Fruit fly (Drosophila melanogaster) whole organism, embryonic: Measurements from ENCODE around the gene CG11178.
A peak's percentile ranks its signal among the peaks of the same experiment; 100 is the strongest.

ENCODE experiments used
- Bgb ChIP-seq: fragments of 200-800 bp; sonication (Bioruptor generic); IDR thresholded peaks from 2 replicates; pipeline ENCODE4 v1.3.6; 2022; ENCODE audit warnings: missing biosample characterization, missing genetic modification characterization; ENCODE audit not compliant: partially characterized antibody
- C15 ChIP-seq: fragments of 200-800 bp; sonication (Bioruptor generic); IDR thresholded peaks from 3 replicates; pipeline ENCODE4 v1.3.6; 2022; ENCODE audit warnings: missing biosample characterization, missing genetic modification characterization
- CG13123 ChIP-seq: fragments of 200-800 bp; sonication (Bioruptor generic); optimal IDR thresholded peaks from 2 replicates; lab custom pipeline; 2016; ENCODE audit warnings: missing biosample characterization, missing genetic modification characterization
- CG14965 ChIP-seq: fragments of 200-800 bp; sonication (Bioruptor generic); optimal IDR thresholded peaks from 2 replicates; lab custom pipeline; 2016; ENCODE audit warnings: missing biosample characterization, missing genetic modification characterization, borderline replicate concordance
- CG1603 ChIP-seq: fragments of 200-800 bp; sonication (Bioruptor generic); optimal IDR thresholded peaks from 2 replicates; lab custom pipeline; 2019; ENCODE audit warnings: missing biosample characterization, mild to moderate bottlenecking, missing genetic modification characterization, moderate library complexity
- CG1832 ChIP-seq: fragments of 200-800 bp; sonication (Bioruptor generic); optimal IDR thresholded peaks from 2 replicates; lab custom pipeline; 2017; ENCODE audit warnings: missing biosample characterization, mild to moderate bottlenecking, missing genetic modification characterization, inconsistent platforms
- CG2712 ChIP-seq: fragments of 200-800 bp; optimal IDR thresholded peaks from 3 replicates; lab custom pipeline; 2019; ENCODE audit warnings: missing biosample characterization, mild to moderate bottlenecking, missing genetic modification characterization, moderate library complexity
- CG31224 ChIP-seq: fragments of 200-800 bp; sonication (Bioruptor generic); IDR thresholded peaks from 2 replicates; pipeline ENCODE4 v1.3.6; 2022; ENCODE audit warnings: missing biosample characterization, missing genetic modification characterization
- CG33213 ChIP-seq: fragments of 200-800 bp; sonication (Bioruptor generic); optimal IDR thresholded peaks from 3 replicates; lab custom pipeline; 2016; ENCODE audit warnings: missing biosample characterization, missing genetic modification characterization
- CG3847 ChIP-seq: fragments of 200-800 bp; sonication (Bioruptor generic); IDR thresholded peaks from 2 replicates; pipeline ENCODE4 v1.3.6; 2022; ENCODE audit warnings: missing biosample characterization, missing genetic modification characterization
- CG42726 ChIP-seq: fragments of 200-800 bp; sonication (Bioruptor generic); IDR thresholded peaks from 2 replicates; pipeline ENCODE4 v1.3.6; 2022; ENCODE audit warnings: missing biosample characterization, missing genetic modification characterization; ENCODE audit not compliant: partially characterized antibody
- CG43689 ChIP-seq: fragments of 200-800 bp; sonication (Bioruptor generic); IDR thresholded peaks from 2 replicates; pipeline ENCODE4 v1.3.6; 2022; ENCODE audit warnings: missing biosample characterization, missing genetic modification characterization
- CG4404 ChIP-seq: fragments of 200-800 bp; sonication (Bioruptor generic); IDR thresholded peaks from 2 replicates; pipeline ENCODE4 v1.3.6; 2022; ENCODE audit warnings: missing biosample characterization, missing genetic modification characterization
- CG4424 ChIP-seq: fragments of 200-800 bp; sonication (Bioruptor generic); optimal IDR thresholded peaks from 3 replicates; lab custom pipeline; 2016; ENCODE audit warnings: missing biosample characterization, missing genetic modification characterization
- CG4820 ChIP-seq: fragments of 200-800 bp; sonication (Bioruptor generic); optimal IDR thresholded peaks from 3 replicates; lab custom pipeline; 2016; ENCODE audit warnings: missing biosample characterization, missing genetic modification characterization
- CG6683 ChIP-seq: fragments of 200-800 bp; sonication (Bioruptor generic); optimal IDR thresholded peaks from 2 replicates; lab custom pipeline; 2017; ENCODE audit warnings: missing biosample characterization, mild to moderate bottlenecking, missing genetic modification characterization, missing genetic modification reagents
- CG6765 ChIP-seq: fragments of 200-800 bp; sonication (Bioruptor generic); optimal IDR thresholded peaks from 3 replicates; lab custom pipeline; 2017; ENCODE audit warnings: missing biosample characterization, mild to moderate bottlenecking, missing genetic modification characterization
- CG6791 ChIP-seq: fragments of 200-800 bp; sonication (Bioruptor generic); IDR thresholded peaks from 3 replicates; pipeline ENCODE4 v1.3.6; 2022; ENCODE audit warnings: missing biosample characterization, missing genetic modification characterization; ENCODE audit not compliant: partially characterized antibody
- CG7987 ChIP-seq: fragments of 200-800 bp; sonication (Bioruptor generic); optimal IDR thresholded peaks from 2 replicates; lab custom pipeline; 2018; ENCODE audit warnings: missing biosample characterization, mild to moderate bottlenecking, missing genetic modification characterization, moderate library complexity
- CkIIα-i1 ChIP-seq: fragments of 200-800 bp; sonication (Bioruptor generic); IDR thresholded peaks from 2 replicates; pipeline ENCODE4 v1.3.6; 2022; ENCODE audit warnings: missing biosample characterization, missing genetic modification characterization
- Dad ChIP-seq: fragments of 200-800 bp; sonication (Bioruptor generic); optimal IDR thresholded peaks from 3 replicates; lab custom pipeline; 2016; ENCODE audit warnings: missing biosample characterization, missing genetic modification characterization
- Doc2 ChIP-seq: fragments of 200-800 bp; sonication (Bioruptor generic); IDR thresholded peaks from 2 replicates; pipeline ENCODE4 v1.3.6; 2022; ENCODE audit warnings: missing biosample characterization, missing genetic modification characterization
- E2f2 ChIP-seq: fragments of 200-800 bp; sonication (Bioruptor generic); IDR thresholded peaks from 2 replicates; pipeline ENCODE4 v1.3.6; 2022; ENCODE audit warnings: missing biosample characterization, missing genetic modification characterization
- Fer3 ChIP-seq: fragments of 200-800 bp; sonication (Bioruptor generic); optimal IDR thresholded peaks from 2 replicates; lab custom pipeline; 2018; ENCODE audit warnings: missing biosample characterization, mild to moderate bottlenecking, missing genetic modification characterization, moderate library complexity
- H15 ChIP-seq: fragments of 200-800 bp; sonication (Bioruptor generic); IDR thresholded peaks from 3 replicates; pipeline ENCODE4 v1.3.6; 2022; ENCODE audit warnings: missing biosample characterization, missing genetic modification characterization
- HLH4C ChIP-seq: fragments of 200-800 bp; sonication (Bioruptor generic); IDR thresholded peaks from 3 replicates; pipeline ENCODE4 v1.3.6; 2022; ENCODE audit warnings: missing biosample characterization, missing genetic modification characterization; ENCODE audit not compliant: partially characterized antibody
- Hmr ChIP-seq: fragments of 200-800 bp; sonication (Bioruptor generic); optimal IDR thresholded peaks from 3 replicates; lab custom pipeline; 2017; ENCODE audit warnings: mild to moderate bottlenecking, missing biosample characterization, missing genetic modification reagents, missing genetic modification characterization
- Jarid2 ChIP-seq: fragments of 200-800 bp; sonication (Bioruptor generic); optimal IDR thresholded peaks from 3 replicates; lab custom pipeline; 2017; ENCODE audit warnings: mild to moderate bottlenecking, missing biosample characterization, missing genetic modification reagents, missing genetic modification characterization
- Lpt ChIP-seq: fragments of >200 bp; optimal IDR thresholded peaks from 2 replicates; lab custom pipeline; 2018; ENCODE audit warnings: missing biosample characterization, missing genetic modification characterization
- Max ChIP-seq: fragments of 200-800 bp; sonication (Bioruptor generic); optimal IDR thresholded peaks from 2 replicates; lab custom pipeline; 2016; ENCODE audit warnings: missing biosample characterization, mild to moderate bottlenecking, missing genetic modification characterization
- Pdp1 ChIP-seq, 2 experiments: fragments of 200-800 bp; sonication (Bioruptor generic); optimal IDR thresholded peaks; 3 replicates each; lab custom pipeline; 2016; ENCODE audit warnings: missing biosample characterization in 2 of 2, missing genetic modification characterization in 2 of 2, mild to moderate bottlenecking in 1 of 2, moderate library complexity in 1 of 2
- Ravus ChIP-seq: fragments of 200-800 bp; sonication (Bioruptor generic); IDR thresholded peaks from 2 replicates; pipeline ENCODE4 v1.3.6; 2022; ENCODE audit warnings: missing biosample characterization, missing genetic modification characterization
- Sry-β ChIP-seq: fragments of 200-800 bp; sonication (Bioruptor generic); optimal IDR thresholded peaks from 2 replicates; lab custom pipeline; 2018; ENCODE audit warnings: missing biosample characterization, mild to moderate bottlenecking, missing genetic modification characterization, moderate library complexity
- Trl ChIP-seq, 3 experiments: fragments of >200 bp in 2 of 3; fragments of 200-800 bp in 1 of 3; sonication (Bioruptor generic) in 1 of 3; optimal IDR thresholded peaks; 2 replicates in 1 of 3; 3 replicates in 2 of 3; lab custom pipeline; 2016 to 2017; ENCODE audit warnings: missing biosample characterization in 1 of 3, missing genetic modification characterization in 1 of 3
- ash1 ChIP-seq: fragments of 200-800 bp; sonication (Bioruptor generic); optimal IDR thresholded peaks from 2 replicates; lab custom pipeline; 2018; ENCODE audit warnings: missing biosample characterization, mild to moderate bottlenecking, missing genetic modification characterization
- bbx ChIP-seq: fragments of 200-800 bp; sonication (Bioruptor generic); IDR thresholded peaks from 2 replicates; pipeline ENCODE4 v1.3.6; 2022; ENCODE audit warnings: missing biosample characterization, missing genetic modification characterization; ENCODE audit not compliant: partially characterized antibody
- chinmo ChIP-seq: fragments of 200-800 bp; sonication (Bioruptor generic); IDR thresholded peaks from 4 replicates; pipeline ENCODE4 v1.3.6; 2022; ENCODE audit warnings: missing biosample characterization, missing genetic modification characterization; ENCODE audit not compliant: partially characterized antibody
- chm ChIP-seq: fragments of 200-800 bp; sonication (Bioruptor generic); IDR thresholded peaks from 2 replicates; pipeline ENCODE4 v1.3.6; 2022; ENCODE audit warnings: missing biosample characterization, missing genetic modification characterization
- esg ChIP-seq: fragments of 200-800 bp; sonication (Bioruptor generic); conservative IDR thresholded peaks from 2 replicates; pipeline ENCODE4 v1.3.6; 2022; ENCODE audit warnings: missing biosample characterization, missing genetic modification characterization
- fd102C ChIP-seq: fragments of 200-800 bp; sonication (Bioruptor generic); optimal IDR thresholded peaks from 2 replicates; lab custom pipeline; 2018; ENCODE audit warnings: missing biosample characterization, mild to moderate bottlenecking, missing genetic modification characterization, moderate library complexity
- grau ChIP-seq: fragments of 200-800 bp; optimal IDR thresholded peaks from 3 replicates; lab custom pipeline; 2019; ENCODE audit warnings: missing biosample characterization, mild to moderate bottlenecking, missing genetic modification characterization, moderate library complexity
- kay ChIP-seq: fragments of 200-800 bp; sonication (Bioruptor generic); optimal IDR thresholded peaks from 2 replicates; lab custom pipeline; 2016; ENCODE audit warnings: missing biosample characterization, missing genetic modification characterization
- luna ChIP-seq: fragments of 200-800 bp; sonication (Bioruptor generic); optimal IDR thresholded peaks from 2 replicates; lab custom pipeline; 2016; ENCODE audit warnings: missing biosample characterization, missing genetic modification characterization
- onecut ChIP-seq: fragments of 200-800 bp; sonication (Bioruptor generic); IDR thresholded peaks from 2 replicates; pipeline ENCODE4 v1.3.6; 2022; ENCODE audit warnings: missing biosample characterization, missing genetic modification characterization
- pnt ChIP-seq: fragments of 200-800 bp; sonication (Bioruptor generic); optimal IDR thresholded peaks from 3 replicates; lab custom pipeline; 2016; ENCODE audit warnings: missing biosample characterization, missing genetic modification characterization
- repo ChIP-seq: fragments of 200-800 bp; sonication (Bioruptor generic); optimal IDR thresholded peaks from 2 replicates; lab custom pipeline; 2016; ENCODE audit warnings: missing biosample characterization, missing genetic modification characterization
- sd ChIP-seq: fragments of 200-800 bp; sonication (Bioruptor generic); optimal IDR thresholded peaks from 3 replicates; lab custom pipeline; 2018; ENCODE audit warnings: missing biosample characterization, mild to moderate bottlenecking, missing genetic modification characterization, moderate library complexity
- shn ChIP-seq: fragments of 200-800 bp; sonication (Bioruptor generic); optimal IDR thresholded peaks from 3 replicates; lab custom pipeline; 2016; ENCODE audit warnings: missing biosample characterization, missing genetic modification characterization
- sim ChIP-seq: fragments of 200-800 bp; sonication (Bioruptor generic); IDR thresholded peaks from 2 replicates; pipeline ENCODE4 v1.3.6; 2022; ENCODE audit warnings: missing biosample characterization, missing genetic modification characterization
- sug ChIP-seq: fragments of 200-800 bp; optimal IDR thresholded peaks from 2 replicates; lab custom pipeline; 2019; ENCODE audit warnings: missing biosample characterization, mild to moderate bottlenecking, missing genetic modification characterization, moderate library complexity

The CG11178 gene

dm6 chrX:13639998-13640691, 34.7 kb downstream of the CG11178 start (continued):
- TF ChIP-seq esg (GFP tag; lab: Robert Waterston, UW) (peak; percentile 98), CG43689 (GFP tag; lab: Robert Waterston, UW) (peak; percentile 98), pnt (peak; percentile 99), CG4424 (GFP tag; lab: Kevin White, UChicago) (peak; percentile 99), luna (peak; percentile 96), Jarid2 (GFP tag; lab: Kevin White, UChicago) (peak; percentile 93), Fer3 (tag; lab: Kevin White, UChicago) (peak; percentile 99), CG6683 (GFP tag; lab: Kevin White, UChicago) (peak; percentile 97), Dad (GFP tag; lab: Kevin White, UChicago) (peak; percentile 98), sd (tag; lab: Kevin White, UChicago) (peak; percentile 98), CG14965 (GFP tag; lab: Kevin White, UChicago) (peak; percentile 91), CG33213 (GFP tag; lab: Kevin White, UChicago) (peak; percentile 99), CG2712 (tag; lab: Kevin White, UChicago) (peak; percentile 99), fd102C (GFP tag; lab: Kevin White, UChicago) (peak; percentile 76), CG3847 (GFP tag; lab: Robert Waterston, UW) (peak; percentile 99), shn (GFP tag; lab: Kevin White, UChicago) (peak; percentile 98), CG4404 (GFP tag; lab: Robert Waterston, UW) (peak; percentile 96), CG6765 (peak; percentile 96), CG7987 (peak; percentile 96), CG1603 (tag; lab: Kevin White, UChicago) (peak; percentile 99), Sry-β (peak; percentile 72), grau (tag; lab: Kevin White, UChicago) (peak; percentile 98), Ravus (peak; percentile 98), Pdp1 (GFP tag; optimal IDR thresholded peaks at IDR 0.05; lab: Kevin White, UChicago) (peak; percentile 98 to 99), onecut (GFP tag; lab: Robert Waterston, UW) (peak; percentile 98), CG1832 (GFP tag; lab: Kevin White, UChicago) (no peak), repo (GFP tag; lab: Kevin White, UChicago) (peak; percentile 98), CG31224 (peak; percentile 96), Lpt (GFP tag; lab: Kevin White, UChicago) (no peak), Hmr (GFP tag; lab: Kevin White, UChicago) (peak; percentile 99), Bgb (GFP tag; lab: Robert Waterston, UW) (peak; percentile 66), H15 (GFP tag; lab: Robert Waterston, UW) (peak; percentile 99), CkIIα-i1 (peak; percentile 96), C15 (GFP tag; lab: Robert Waterston, UW) (peak; percentile 98), Doc2 (GFP tag; lab: Robert Waterston, UW) (peak; percentile 96), CG13123 (GFP tag; lab: Kevin White, UChicago) (peak; percentile 97), CG4820 (GFP tag; lab: Kevin White, UChicago) (peak; percentile 98), Max (peak; percentile 98), sim (GFP tag; lab: Robert Waterston, UW) (peak; percentile 98), kay (peak; percentile 97)

- TF ChIP-seq E2f2 (GFP tag; lab: Robert Waterston, UW) (0 out of 2 replicates have a peak, but pooled peaks have one; percentile 0), chm (no peak), CG42726 (GFP tag; lab: Robert Waterston, UW) (0 out of 2 replicates have a peak, but pooled peaks have one; percentile 1), bbx (GFP tag; lab: Robert Waterston, UW) (0 out of 2 replicates have a peak, but pooled peaks have one; percentile 23), CG6791 (GFP tag; lab: Robert Waterston, UW) (0 out of 3 replicates have a peak, but pooled peaks have one; percentile 3), HLH4C (0 out of 3 replicates have a peak, but pooled peaks have one; percentile 5), ash1 (GFP tag; lab: Kevin White, UChicago) (no peak), Trl (optimal IDR thresholded peaks at IDR 0.05; lab: Kevin White, UChicago) (peak in 1 of 2 experiments; percentile 42), Trl (GFP tag; optimal IDR thresholded peaks at IDR 0.05; lab: Kevin White, UChicago) (no peak), sug (tag; lab: Kevin White, UChicago) (peak; percentile 73), chinmo (GFP tag; lab: Robert Waterston, UW) (0 out of 4 replicates have a peak, but pooled peaks have one; percentile 33)
These were observed 35.2 kb downstream of the CG11178 start for dm6 chrX:13640692-13641011.
